Worm (Caenorhabditis elegans): ENCODE data around the gene glo-4.

Gene glo-4

ce11 chrV:9198887-9199286 is 44.1 kb downstream of the glo-4 start, which contains the start of gene str-177:
str-177 (minus strand) TSS chrV:9198987.
- TF ChIP-seq flt-1 (GFP tag; IDR thresholded peaks at IDR 0.05) = no peak
- no peak for TF ChIP-seq T22C8.4 (GFP tag; IDR thresholded peaks at IDR 0.05)
- TF ChIP-seq klf-2 (GFP tag; conservative IDR thresholded peaks at IDR 0.05) = no peak
- TF ChIP-seq tab-1 (GFP tag; IDR thresholded peaks at IDR 0.05) = no peak
- TF ChIP-seq ztf-23 (GFP tag; IDR thresholded peaks at IDR 0.05) = no peak
- TF ChIP-seq cog-1 (tag; optimal IDR thresholded peaks at IDR 0.05) = no peak
- TF ChIP-seq ztf-29 (GFP tag; IDR thresholded peaks at IDR 0.05) = no peak
- no peak for TF ChIP-seq ref-1 (GFP tag; conservative IDR thresholded peaks at IDR 0.05)
- TF ChIP-seq med-1 (GFP tag; optimal IDR thresholded peaks at IDR 0.05; ENCODE audit: insufficient read depth) = no peak

ce11 chrV:9197121-9197520 is 45.9 kb downstream of the glo-4 start, which contains the start of gene C24B5.4:
C24B5.4 (minus strand) TSS chrV:9197326.
- TF ChIP-seq flt-1 (GFP tag; IDR thresholded peaks at IDR 0.05) (no peak), ztf-23 (GFP tag; IDR thresholded peaks at IDR 0.05) (no peak), klf-2 (GFP tag; conservative IDR thresholded peaks at IDR 0.05) (no peak), tab-1 (GFP tag; IDR thresholded peaks at IDR 0.05) (no peak), ref-1 (GFP tag; conservative IDR thresholded peaks at IDR 0.05) (no peak), T22C8.4 (GFP tag; IDR thresholded peaks at IDR 0.05) (no peak), med-1 (GFP tag; optimal IDR thresholded peaks at IDR 0.05; ENCODE audit: insufficient read depth) (no peak), cog-1 (tag; optimal IDR thresholded peaks at IDR 0.05) (no peak), ztf-29 (GFP tag; IDR thresholded peaks at IDR 0.05) (no peak)

DNA sequence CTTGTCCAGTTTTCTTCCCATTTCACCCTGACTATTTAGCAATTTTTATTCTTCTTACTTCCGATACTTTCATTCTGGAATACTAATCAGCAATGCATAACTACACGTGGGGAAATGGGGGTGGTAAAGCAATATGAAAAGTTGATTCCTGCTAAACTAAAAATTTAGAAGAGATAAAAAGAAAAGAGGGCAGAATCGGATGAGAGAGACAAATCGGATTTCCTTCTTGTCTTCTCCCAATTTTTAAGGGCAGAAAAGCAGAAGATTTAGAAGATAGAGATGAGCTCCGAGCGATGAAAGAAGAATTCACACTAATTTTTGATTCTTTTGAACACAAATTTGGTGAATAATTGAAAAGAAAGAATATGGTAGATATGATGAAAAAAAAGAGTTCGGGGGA is 49.0 kb downstream of the glo-4 start:
- no peak for TF ChIP-seq klf-2 (GFP tag; conservative IDR thresholded peaks at IDR 0.05)
- TF ChIP-seq flt-1 (GFP tag; IDR thresholded peaks at IDR 0.05) = no peak
- no peak for TF ChIP-seq med-1 (GFP tag; optimal IDR thresholded peaks at IDR 0.05; ENCODE audit: insufficient read depth)
- no peak for TF ChIP-seq ztf-29 (GFP tag; IDR thresholded peaks at IDR 0.05)
- TF ChIP-seq tab-1 (GFP tag; IDR thresholded peaks at IDR 0.05) = no peak
- no peak for TF ChIP-seq cog-1 (tag; optimal IDR thresholded peaks at IDR 0.05)
- no peak for TF ChIP-seq ref-1 (GFP tag; conservative IDR thresholded peaks at IDR 0.05)
- TF ChIP-seq ztf-23 (GFP tag; IDR thresholded peaks at IDR 0.05) = no peak
- no peak for TF ChIP-seq T22C8.4 (GFP tag; IDR thresholded peaks at IDR 0.05)

- TF ChIP-seq med-1 (GFP tag; optimal IDR thresholded peaks at IDR 0.05; ENCODE audit: insufficient read depth) = no peak
- no peak for TF ChIP-seq ztf-29 (GFP tag; IDR thresholded peaks at IDR 0.05)
- no peak for TF ChIP-seq tab-1 (GFP tag; IDR thresholded peaks at IDR 0.05)
- TF ChIP-seq ref-1 (GFP tag; conservative IDR thresholded peaks at IDR 0.05) = no peak
- no peak for TF ChIP-seq flt-1 (GFP tag; IDR thresholded peaks at IDR 0.05)
- TF ChIP-seq T22C8.4 (GFP tag; IDR thresholded peaks at IDR 0.05) = no peak
- no peak for TF ChIP-seq ztf-23 (GFP tag; IDR thresholded peaks at IDR 0.05)
- no peak for TF ChIP-seq klf-2 (GFP tag; conservative IDR thresholded peaks at IDR 0.05)
- no peak for TF ChIP-seq cog-1 (tag; optimal IDR thresholded peaks at IDR 0.05)
Measured at ce11 chrV:9191406-9191805, 51.6 kb downstream of the glo-4 start, which contains the start of gene sphr-1. sphr-1 (plus strand) TSS chrV:9191610.

- TF ChIP-seq T22C8.4 (GFP tag; IDR thresholded peaks at IDR 0.05) = no peak
- TF ChIP-seq cog-1 (tag; optimal IDR thresholded peaks at IDR 0.05) = no peak
- no peak for TF ChIP-seq flt-1 (GFP tag; IDR thresholded peaks at IDR 0.05)
- no peak for TF ChIP-seq ztf-23 (GFP tag; IDR thresholded peaks at IDR 0.05)
- no peak for TF ChIP-seq ref-1 (GFP tag; conservative IDR thresholded peaks at IDR 0.05)
- TF ChIP-seq ztf-29 (GFP tag; IDR thresholded peaks at IDR 0.05) = no peak
- no peak for TF ChIP-seq tab-1 (GFP tag; IDR thresholded peaks at IDR 0.05)
Measured at ce11 chrV:9186028-9186427, 57.0 kb downstream of the glo-4 start.
